Fruit fly (Drosophila melanogaster) whole organism, wandering third instar larva: ENCODE results near the gene CG13360.
A peak's percentile ranks its signal among the peaks of the same experiment; 100 is the strongest.

Source experiments
- Abd-B ChIP-seq: fragments of >200 bp; optimal IDR thresholded peaks from 2 replicates; lab custom pipeline; 2017; ENCODE audit warnings: missing biosample characterization, missing genetic modification characterization
- CG32264 ChIP-seq: fragments of 200-800 bp; sonication (Bioruptor generic); optimal IDR thresholded peaks from 2 replicates; lab custom pipeline; 2016; ENCODE audit warnings: missing biosample characterization, missing genetic modification characterization
- CG9705 ChIP-seq: fragments of 200-800 bp; sonication (Bioruptor generic); optimal IDR thresholded peaks from 2 replicates; lab custom pipeline; 2018; ENCODE audit warnings: missing biosample characterization, mild to moderate bottlenecking, missing genetic modification characterization
- CrebA ChIP-seq: fragments of 200-800 bp; sonication (Bioruptor generic); optimal IDR thresholded peaks from 2 replicates; lab custom pipeline; 2016; ENCODE audit warnings: missing biosample characterization, mild to moderate bottlenecking, missing genetic modification characterization, borderline replicate concordance
- Dfd ChIP-seq: fragments of >200 bp; optimal IDR thresholded peaks from 2 replicates; lab custom pipeline; 2017; ENCODE audit warnings: missing biosample characterization, missing genetic modification characterization
- Dif ChIP-seq: fragments of 200-275, 200-300 bp; sonication (Bioruptor generic); optimal IDR thresholded peaks from 2 replicates; lab custom pipeline; 2018; ENCODE audit warnings: missing biosample characterization, missing genetic modification characterization; ENCODE audit not compliant: partially characterized antibody
- GATAd ChIP-seq: sonication (Bioruptor generic); optimal IDR thresholded peaks from 2 replicates; lab custom pipeline; 2016; ENCODE audit warnings: missing biosample characterization, missing genetic modification characterization
- HLH106 ChIP-seq: fragments of 200-800 bp; optimal IDR thresholded peaks from 3 replicates; lab custom pipeline; 2019; ENCODE audit warnings: missing biosample characterization, mild to moderate bottlenecking, missing genetic modification characterization, moderate library complexity
- Hnf4 ChIP-seq: fragments of 200-800 bp; sonication (Bioruptor generic); optimal IDR thresholded peaks from 2 replicates; lab custom pipeline; 2016; ENCODE audit warnings: missing biosample characterization, mild to moderate bottlenecking, missing genetic modification characterization
- Hr78 ChIP-seq: fragments of >200 bp; optimal IDR thresholded peaks from 2 replicates; lab custom pipeline; 2017; ENCODE audit warnings: missing biosample characterization, missing genetic modification characterization
- Hr83 ChIP-seq: fragments of 200-300 bp; sonication (Bioruptor generic); optimal IDR thresholded peaks from 2 replicates; lab custom pipeline; 2016; ENCODE audit warnings: missing biosample characterization, mild to moderate bottlenecking, missing genetic modification characterization, moderate library complexity; ENCODE audit not compliant: poor library complexity, severe bottlenecking
- Jra ChIP-seq: sonication (Bioruptor generic); optimal IDR thresholded peaks from 2 replicates; lab custom pipeline; 2016; ENCODE audit warnings: missing biosample characterization, missing genetic modification characterization
- Mio ChIP-seq: sonication (Bioruptor generic); optimal IDR thresholded peaks from 2 replicates; lab custom pipeline; 2016; ENCODE audit warnings: missing biosample characterization, missing genetic modification characterization
- Myc ChIP-seq: fragments of >200 bp; optimal IDR thresholded peaks from 2 replicates; lab custom pipeline; 2017
- N ChIP-seq: fragments of >200 bp; optimal IDR thresholded peaks from 2 replicates; lab custom pipeline; 2018; ENCODE audit warnings: missing biosample characterization, missing external identifiers, missing genetic modification characterization
- OdsH ChIP-seq: fragments of 200-800 bp; sonication (Bioruptor generic); optimal IDR thresholded peaks from 2 replicates; lab custom pipeline; 2016; ENCODE audit warnings: missing biosample characterization, mild to moderate bottlenecking, missing genetic modification characterization
- Rel ChIP-seq, 2 experiments: fragments of 200-800 bp; sonication (Bioruptor generic) in 1 of 2; optimal IDR thresholded peaks; 2 replicates in 1 of 2; 3 replicates in 1 of 2; lab custom pipeline; 2016 to 2019; ENCODE audit warnings: mild to moderate bottlenecking in 2 of 2, missing biosample characterization in 2 of 2, missing genetic modification characterization in 2 of 2, moderate library complexity in 1 of 2
- Sp1 ChIP-seq: fragments of 200-800 bp; sonication (Bioruptor generic); optimal IDR thresholded peaks from 3 replicates; lab custom pipeline; 2019; ENCODE audit warnings: missing biosample characterization, mild to moderate bottlenecking, missing genetic modification characterization, moderate library complexity
- Vsx2 ChIP-seq: fragments of 200-300, 225-300 bp; sonication (Bioruptor generic); optimal IDR thresholded peaks from 2 replicates; lab custom pipeline; 2018; ENCODE audit warnings: missing biosample characterization, missing genetic modification characterization; ENCODE audit not compliant: partially characterized antibody
- br ChIP-seq: fragments of 200-800 bp; sonication (Bioruptor generic); optimal IDR thresholded peaks from 2 replicates; lab custom pipeline; 2016; ENCODE audit warnings: missing biosample characterization, missing genetic modification characterization
- brk ChIP-seq: fragments of 200-800 bp; sonication (Bioruptor generic); optimal IDR thresholded peaks from 2 replicates; lab custom pipeline; 2016; ENCODE audit warnings: missing biosample characterization, mild to moderate bottlenecking, missing genetic modification characterization
- dl ChIP-seq, 2 experiments: fragments of 175-275, 200-275 bp in 1 of 2; fragments of 200-275 bp in 1 of 2; sonication (Bioruptor generic); optimal IDR thresholded peaks; lab custom pipeline; 2018; ENCODE audit warnings: mild to moderate bottlenecking in 2 of 2, missing biosample characterization in 2 of 2, missing genetic modification characterization in 2 of 2, moderate library complexity in 2 of 2; ENCODE audit not compliant: partially characterized antibody in 2 of 2, insufficient read depth in 1 of 2
- dmrt93B ChIP-seq: fragments of 200-800 bp; sonication (Bioruptor generic); optimal IDR thresholded peaks from 2 replicates; lab custom pipeline; 2018; ENCODE audit warnings: missing biosample characterization, mild to moderate bottlenecking, missing genetic modification characterization
- dsf ChIP-seq: sonication (Bioruptor generic); optimal IDR thresholded peaks from 2 replicates; lab custom pipeline; 2016; ENCODE audit warnings: missing biosample characterization, missing genetic modification characterization, borderline replicate concordance
- ey ChIP-seq: fragments of 200-800 bp; sonication (Bioruptor generic); optimal IDR thresholded peaks from 2 replicates; lab custom pipeline; 2016; ENCODE audit warnings: missing biosample characterization, missing genetic modification characterization
- foxo ChIP-seq, 2 experiments: fragments of 200-800 bp; sonication (Bioruptor generic); optimal IDR thresholded peaks; 2 replicates in 1 of 2; 3 replicates in 1 of 2; lab custom pipeline; 2016 to 2017; ENCODE audit warnings: missing biosample characterization in 2 of 2, missing genetic modification characterization in 2 of 2
- fru ChIP-seq: fragments of 200-800 bp; sonication (Bioruptor generic); optimal IDR thresholded peaks from 3 replicates; lab custom pipeline; 2016; ENCODE audit warnings: missing biosample characterization, mild to moderate bottlenecking, missing genetic modification characterization
- h ChIP-seq: fragments of 200-800 bp; sonication (Bioruptor generic); optimal IDR thresholded peaks from 3 replicates; lab custom pipeline; 2016; ENCODE audit warnings: missing biosample characterization, mild to moderate bottlenecking, missing genetic modification characterization
- jim ChIP-seq: fragments of 175-275, 200-325 bp; sonication (Bioruptor generic); optimal IDR thresholded peaks from 2 replicates; lab custom pipeline; 2016; ENCODE audit warnings: missing biosample characterization, mild to moderate bottlenecking, missing genetic modification characterization
- lola ChIP-seq: fragments of >200 bp; optimal IDR thresholded peaks from 2 replicates; lab custom pipeline; 2017; ENCODE audit warnings: missing biosample characterization, missing genetic modification characterization
- pan ChIP-seq: fragments of >200 bp; optimal IDR thresholded peaks from 2 replicates; lab custom pipeline; 2017
- psq ChIP-seq: fragments of 200-800 bp; sonication (Bioruptor generic); optimal IDR thresholded peaks from 3 replicates; lab custom pipeline; 2017; ENCODE audit warnings: missing biosample characterization, mild to moderate bottlenecking, missing genetic modification characterization, moderate library complexity
- rgr ChIP-seq: fragments of 200-800 bp; sonication (Bioruptor generic); optimal IDR thresholded peaks from 3 replicates; lab custom pipeline; 2016; ENCODE audit warnings: missing biosample characterization, mild to moderate bottlenecking, missing genetic modification characterization
- sage ChIP-seq: fragments of 200-800 bp; sonication (Bioruptor generic); optimal IDR thresholded peaks from 2 replicates; lab custom pipeline; 2016; ENCODE audit warnings: missing biosample characterization, mild to moderate bottlenecking, missing genetic modification characterization
- sv ChIP-seq: fragments of 200-800 bp; sonication (Bioruptor generic); optimal IDR thresholded peaks from 3 replicates; lab custom pipeline; 2016; ENCODE audit warnings: missing biosample characterization, missing genetic modification characterization
- tai ChIP-seq: sonication (Bioruptor generic); optimal IDR thresholded peaks from 2 replicates; lab custom pipeline; 2016; ENCODE audit warnings: missing biosample characterization, missing genetic modification characterization
- usp ChIP-seq: fragments of >200 bp; optimal IDR thresholded peaks from 2 replicates; lab custom pipeline; 2017; ENCODE audit warnings: missing biosample characterization, missing genetic modification characterization
- woc ChIP-seq: sonication (Bioruptor generic); optimal IDR thresholded peaks from 2 replicates; lab custom pipeline; 2016; ENCODE audit warnings: missing biosample characterization, mild to moderate bottlenecking, missing genetic modification characterization

CG13360 gene

DNA sequence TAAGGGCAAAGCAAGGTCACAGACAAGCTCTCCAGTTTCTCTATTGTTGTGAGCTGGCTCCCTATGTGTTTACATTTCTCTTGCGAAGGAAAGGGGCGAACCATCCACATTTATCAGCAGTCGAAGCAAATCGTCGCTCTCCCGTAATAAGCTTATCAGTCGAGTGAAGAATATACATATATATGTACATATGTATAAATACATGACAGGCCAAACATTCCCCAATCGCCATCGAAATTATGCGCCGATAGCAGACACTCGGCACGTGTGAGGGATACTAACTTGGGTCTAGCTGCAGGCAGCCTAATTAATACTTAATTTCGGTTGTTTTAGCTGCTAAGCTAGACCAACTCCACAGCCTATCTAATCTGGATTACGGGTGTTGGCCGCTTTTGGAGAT, 33.0 kb downstream of the CG13360 start:
- TF ChIP-seq brk (GFP tag; lab: Kevin White, UChicago) (no peak), lola (no peak), h (peak; percentile 22), Rel (GFP tag; optimal IDR thresholded peaks at IDR 0.05; lab: Kevin White, UChicago) (peak; percentile 12), Rel (tag; optimal IDR thresholded peaks at IDR 0.05; lab: Kevin White, UChicago) (peak; percentile 5)

DNA sequence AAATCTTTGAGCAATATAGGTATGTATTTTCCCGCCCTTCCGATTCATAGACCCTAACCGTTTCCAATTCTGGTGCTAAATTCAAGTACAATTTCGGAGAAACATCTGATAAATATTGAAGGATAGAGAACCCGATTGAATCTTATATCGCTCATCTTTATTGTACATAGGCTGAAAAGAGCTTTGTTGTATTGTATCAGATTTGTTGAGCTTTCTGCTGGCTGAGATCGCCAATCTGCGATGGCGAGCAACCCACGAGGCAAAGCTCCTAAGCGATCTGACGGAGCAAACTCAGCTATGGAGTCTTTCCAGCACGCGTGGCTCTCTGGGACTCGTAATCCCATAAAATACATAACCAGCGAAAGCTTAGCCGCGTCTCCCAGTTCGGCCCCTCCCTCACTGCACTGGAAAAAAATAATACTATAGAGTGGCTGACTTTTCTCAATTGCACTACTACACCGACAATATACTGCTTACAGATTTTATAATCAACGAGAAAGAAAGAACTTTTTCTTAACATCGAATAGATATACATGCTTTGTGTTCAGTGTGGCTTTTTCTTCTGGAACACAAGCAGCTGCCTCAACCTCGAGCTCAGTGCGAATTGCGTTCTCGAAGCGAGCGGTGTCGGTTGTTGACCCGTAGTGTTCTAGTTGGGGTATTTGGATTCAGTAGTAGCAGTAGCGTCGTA, 34.1 kb downstream of the CG13360 start:
- TF ChIP-seq fru, result peak; percentile 90
- peak; percentile 89 for TF ChIP-seq br
- TF ChIP-seq psq (GFP tag; lab: Kevin White, UChicago), result peak; percentile 71
- TF ChIP-seq Hr83 (GFP tag; lab: Kevin White, UChicago), result peak; percentile 44
- no peak for TF ChIP-seq dsf (GFP tag; lab: Kevin White, UChicago)
- TF ChIP-seq Hr78 (GFP tag; lab: Kevin White, UChicago), result no peak
- peak; percentile 59 for TF ChIP-seq Jra
- TF ChIP-seq pan (lab: Kevin White, UChicago), result no peak
- no peak for TF ChIP-seq N
- TF ChIP-seq Myc, result no peak
- TF ChIP-seq GATAd, result no peak
- peak; percentile 66 for TF ChIP-seq woc (GFP tag; lab: Kevin White, UChicago)
- TF ChIP-seq Vsx2 (GFP tag; lab: Kevin White, UChicago), result no peak
- no peak for TF ChIP-seq Abd-B
- no peak for TF ChIP-seq brk (GFP tag; lab: Kevin White, UChicago)
- TF ChIP-seq Dif, result no peak
- TF ChIP-seq Sp1 (GFP tag; lab: Kevin White, UChicago), result peak; percentile 76
- TF ChIP-seq HLH106 (tag; lab: Kevin White, UChicago), result peak; percentile 80
- peak; percentile 90 for TF ChIP-seq ey (GFP tag; lab: Kevin White, UChicago)
- no peak for TF ChIP-seq dl (GFP tag; optimal IDR thresholded peaks at IDR 0.05; lab: Kevin White, UChicago; ENCODE audit: insufficient read depth in 1 of 2, partially characterized antibody in 2 of 2)
- TF ChIP-seq sv (GFP tag; lab: Kevin White, UChicago), result peak; percentile 82
- TF ChIP-seq foxo (GFP tag; optimal IDR thresholded peaks at IDR 0.05; lab: Kevin White, UChicago), result peak; percentile 28 to 91
- TF ChIP-seq CG32264, result peak; percentile 74
- TF ChIP-seq rgr (GFP tag; lab: Kevin White, UChicago), result peak; percentile 92
- TF ChIP-seq Rel (GFP tag; optimal IDR thresholded peaks at IDR 0.05; lab: Kevin White, UChicago), result peak; percentile 58
- peak; percentile 54 for TF ChIP-seq Rel (tag; optimal IDR thresholded peaks at IDR 0.05; lab: Kevin White, UChicago)
- TF ChIP-seq CrebA, result no peak
- TF ChIP-seq Mio, result peak; percentile 67
- no peak for TF ChIP-seq CG9705
- TF ChIP-seq Dfd, result no peak
- peak; percentile 66 for TF ChIP-seq dmrt93B (GFP tag; lab: Kevin White, UChicago)
- peak; percentile 86 for TF ChIP-seq Hnf4
- no peak for TF ChIP-seq jim (GFP tag; lab: Kevin White, UChicago)
- no peak for TF ChIP-seq tai (GFP tag; lab: Kevin White, UChicago)
- no peak for TF ChIP-seq lola
- TF ChIP-seq OdsH (GFP tag; lab: Kevin White, UChicago), result peak; percentile 87
- TF ChIP-seq sage (GFP tag; lab: Kevin White, UChicago), result peak; percentile 59
- TF ChIP-seq usp, result no peak
- peak; percentile 94 for TF ChIP-seq h

DNA sequence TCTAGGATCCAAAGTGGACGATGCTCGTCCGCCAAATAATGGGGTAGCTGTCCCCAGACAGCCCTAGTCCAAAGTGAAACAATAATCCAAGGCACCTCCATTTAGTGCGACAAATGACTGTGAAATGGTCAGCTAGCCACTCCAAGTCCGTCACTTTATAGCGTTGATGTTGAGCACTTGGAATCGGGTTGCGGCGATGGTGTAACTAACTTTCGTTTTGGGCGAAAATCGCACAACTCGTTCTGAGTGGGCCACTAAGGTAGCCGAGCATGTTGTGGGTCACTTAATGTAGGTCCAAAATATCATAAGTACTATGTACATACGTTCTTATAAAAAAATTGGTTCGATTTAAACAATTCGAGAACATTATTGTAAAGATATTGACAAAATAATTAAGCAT, 36.3 kb downstream of the CG13360 start, which contains the start of gene CG13361:
TSS of gene CG13361 (minus strand) at position 101 of the 400 bp plus-strand sequence.
- TF ChIP-seq woc (GFP tag; lab: Kevin White, UChicago), result no peak
- TF ChIP-seq Hr78 (GFP tag; lab: Kevin White, UChicago), result no peak
- TF ChIP-seq Myc, result no peak
- no peak for TF ChIP-seq Dif
- TF ChIP-seq psq (GFP tag; lab: Kevin White, UChicago), result no peak
- no peak for TF ChIP-seq foxo (GFP tag; optimal IDR thresholded peaks at IDR 0.05; lab: Kevin White, UChicago)
- no peak for TF ChIP-seq brk (GFP tag; lab: Kevin White, UChicago)
- TF ChIP-seq CG32264, result no peak
- no peak for TF ChIP-seq br
- TF ChIP-seq sv (GFP tag; lab: Kevin White, UChicago), result no peak
- TF ChIP-seq sage (GFP tag; lab: Kevin White, UChicago), result no peak
- TF ChIP-seq CG9705, result no peak
- TF ChIP-seq Hr83 (GFP tag; lab: Kevin White, UChicago), result no peak
